Fruit fly (Drosophila melanogaster): Measurements from ENCODE around the gene CG12229.
A peak's percentile ranks its signal among the peaks of the same experiment; 100 is the strongest.

Gene CG12229

DNA sequence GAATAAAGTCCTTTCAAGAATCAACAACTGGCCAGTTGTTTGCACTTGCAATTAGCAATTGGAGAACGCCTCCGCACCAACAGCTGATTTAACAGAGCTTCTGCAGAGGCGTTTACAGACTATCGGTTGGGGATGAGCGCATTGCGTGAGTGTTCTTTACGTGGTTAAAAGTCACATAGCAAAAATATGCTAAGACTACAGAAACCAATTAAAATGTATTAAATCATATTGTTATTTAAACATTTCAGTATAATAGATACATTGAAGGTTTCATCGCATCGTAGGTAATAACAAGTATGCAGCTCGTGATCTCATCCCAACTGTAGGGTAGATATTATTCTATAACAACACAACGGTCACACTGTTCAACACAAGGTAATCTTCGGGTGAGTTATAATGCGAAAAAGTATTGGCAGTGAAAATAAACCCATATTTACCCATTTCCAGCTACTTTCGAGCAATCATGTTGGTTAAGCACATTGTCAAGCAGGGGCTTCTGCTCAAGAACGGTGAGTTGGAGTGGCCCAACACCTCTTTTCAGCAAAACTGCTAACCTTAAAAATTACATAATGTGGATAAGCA is 11.0 kb downstream of the CG12229 start, which contains the start of the genes Sec3 and COX7B (continued):
- TF ChIP-seq pnt (GFP tag; optimal IDR thresholded peaks at IDR 0.05) (peak; percentile 28), caup (GFP tag; optimal IDR thresholded peaks at IDR 0.05; ENCODE audit: severe bottlenecking) (peak; percentile 53), CG9932 (GFP tag; IDR thresholded peaks at IDR 0.05) (peak; percentile 86), bab2 (GFP tag; optimal IDR thresholded peaks at IDR 0.05) (peak; percentile 60), CG1647 (GFP tag; optimal IDR thresholded peaks at IDR 0.05) (no peak), CG15479 (GFP tag; optimal IDR thresholded peaks at IDR 0.05) (no peak), nerfin-1 (tag; optimal IDR thresholded peaks at IDR 0.05) (peak; percentile 55), odd (GFP tag; optimal IDR thresholded peaks at IDR 0.05) (peak; percentile 11), CG14860 (GFP tag; IDR thresholded peaks at IDR 0.05; ENCODE audit: partially characterized antibody) (peak; percentile 91), esg (GFP tag; conservative IDR thresholded peaks at IDR 0.05) (peak; percentile 38; the same call in 1 of the 2 replicates), CG7357 (GFP tag; IDR thresholded peaks at IDR 0.05) (0 out of 3 replicates have a peak, but pooled peaks have one; percentile 34), CG18764 (GFP tag; optimal IDR thresholded peaks at IDR 0.05) (peak; percentile 49), CG12155 (GFP tag; optimal IDR thresholded peaks at IDR 0.05) (peak; percentile 71), cas (GFP tag; IDR thresholded peaks at IDR 0.05) (no peak), Jarid2 (GFP tag; optimal IDR thresholded peaks at IDR 0.05) (no peak), bsh (GFP tag; optimal IDR thresholded peaks at IDR 0.05) (peak in 1 of 2 experiments; percentile 55), p53 (GFP tag; optimal IDR thresholded peaks at IDR 0.05) (no peak), ssp (GFP tag; IDR thresholded peaks at IDR 0.05) (peak; percentile 28; the same call in 1 of the 2 replicates), NfI (GFP tag; optimal IDR thresholded peaks at IDR 0.05) (peak; percentile 61), trh (GFP tag; optimal IDR thresholded peaks at IDR 0.05) (peak; percentile 25), vnd (GFP tag; IDR thresholded peaks at IDR 0.05; ENCODE audit: partially characterized antibody) (peak; percentile 91), ash1 (GFP tag; optimal IDR thresholded peaks at IDR 0.05) (no peak), sob (GFP tag; IDR thresholded peaks at IDR 0.05) (peak; percentile 71), CG6175 (GFP tag; IDR thresholded peaks at IDR 0.05) (0 out of 3 replicates have a peak, but pooled peaks have one; percentile 24), ind (GFP tag; optimal IDR thresholded peaks at IDR 0.05) (peak; percentile 66), CG2116 (GFP tag; optimal IDR thresholded peaks at IDR 0.05) (peak; percentile 75), tio (GFP tag; optimal IDR thresholded peaks at IDR 0.05) (peak; percentile 18), kah (GFP tag; optimal IDR thresholded peaks at IDR 0.05) (no peak), E2f1 (GFP tag; IDR thresholded peaks at IDR 0.05) (peak; percentile 34), salm (tag; optimal IDR thresholded peaks at IDR 0.05) (peak; percentile 30), lab (GFP tag; optimal IDR thresholded peaks at IDR 0.05) (peak; percentile 62), CG13624 (GFP tag; optimal IDR thresholded peaks at IDR 0.05) (peak; percentile 71), CG11247 (GFP tag; IDR thresholded peaks at IDR 0.05) (no peak), CG9215 (GFP tag; IDR thresholded peaks at IDR 0.05) (peak; percentile 61), Mad (GFP tag; optimal IDR thresholded peaks at IDR 0.05) (peak; percentile 52), CG32532 (GFP tag; IDR thresholded peaks at IDR 0.05) (peak; percentile 71), nau (GFP tag; optimal IDR thresholded peaks at IDR 0.05) (peak; percentile 27), CG42726 (GFP tag; IDR thresholded peaks at IDR 0.05; ENCODE audit: partially characterized antibody) (peak; percentile 67; the same call in 1 of the 2 replicates), seq (GFP tag; IDR thresholded peaks at IDR 0.05) (no peak), HLHmδ (GFP tag; optimal IDR thresholded peaks at IDR 0.05) (no peak), Rx (GFP tag; IDR thresholded peaks at IDR 0.05) (no peak), Gug (GFP tag; IDR thresholded peaks at IDR 0.05) (peak; percentile 31; the same call in 2 of the 4 replicates), crc (GFP tag; optimal IDR thresholded peaks at IDR 0.05) (no peak), CG1602 (GFP tag; optimal IDR thresholded peaks at IDR 0.05) (peak; percentile 58), dm (GFP tag; optimal IDR thresholded peaks at IDR 0.05) (peak; percentile 46), da (GFP tag; optimal IDR thresholded peaks at IDR 0.05) (no peak), CG17568 (GFP tag; optimal IDR thresholded peaks at IDR 0.05) (peak; percentile 52), CG18476 (GFP tag; optimal IDR thresholded peaks at IDR 0.05) (peak; percentile 44), jing (GFP tag; optimal IDR thresholded peaks at IDR 0.05) (no peak), CG12299 (tag; optimal IDR thresholded peaks at IDR 0.05) (peak; percentile 64)
